Fruit fly (Drosophila melanogaster): ENCODE data around the gene Rat1.

dm6 chr2L:6922091-6922753 lies 14.3 kb downstream of the Rat1 start:
- no peak for TF ChIP-seq CG10348 (GFP tag; IDR thresholded peaks at IDR 0.05)
- peak; percentile 81 for TF ChIP-seq CG32121 (GFP tag; IDR thresholded peaks at IDR 0.05)
- peak; percentile 80 for TF ChIP-seq CG9948 (tag; optimal IDR thresholded peaks at IDR 0.05)
- TF ChIP-seq CG34367 (tag; optimal IDR thresholded peaks at IDR 0.05) = peak; percentile 82
- peak; percentile 49 for TF ChIP-seq Snoo (tag; optimal IDR thresholded peaks at IDR 0.05)
- TF ChIP-seq CG4496 (GFP tag; IDR thresholded peaks at IDR 0.05) = peak; percentile 91; the same call in 1 of the 3 replicates
- peak; percentile 88 for TF ChIP-seq CG8301 (tag; optimal IDR thresholded peaks at IDR 0.05)
- TF ChIP-seq Pif1B (GFP tag; optimal IDR thresholded peaks at IDR 0.05) = peak; percentile 87
- TF ChIP-seq fd96Ca (GFP tag; IDR thresholded peaks at IDR 0.05) = no peak
- TF ChIP-seq CG14655 (GFP tag; optimal IDR thresholded peaks at IDR 0.05) = no peak
- no peak for TF ChIP-seq D1 (tag; optimal IDR thresholded peaks at IDR 0.05)
- peak; percentile 39 for TF ChIP-seq gl (tag; optimal IDR thresholded peaks at IDR 0.05)
- peak; percentile 74 for TF ChIP-seq CG15710 (tag; optimal IDR thresholded peaks at IDR 0.05)
